Fruit fly (Drosophila melanogaster): Measurements from ENCODE around the gene CG7950.

CG7950 gene

dm6 chr3R:30056592-30057135, at the start of gene CG7950, which contains the start of gene Rpp14a (continued):
- TF ChIP-seq pb (GFP tag; optimal IDR thresholded peaks at IDR 0.05): no peak
- TF ChIP-seq CG12299 (tag; optimal IDR thresholded peaks at IDR 0.05): peak; percentile 79
- peak; percentile 62 for TF ChIP-seq CG16779 (GFP tag; IDR thresholded peaks at IDR 0.05)
- peak; percentile 87 for TF ChIP-seq CG30403 (GFP tag; optimal IDR thresholded peaks at IDR 0.05)
- TF ChIP-seq ems (GFP tag; optimal IDR thresholded peaks at IDR 0.05): peak; percentile 85
- TF ChIP-seq mirr (GFP tag; optimal IDR thresholded peaks at IDR 0.05): peak; percentile 19
- peak; percentile 67 for TF ChIP-seq Hmx (GFP tag; optimal IDR thresholded peaks at IDR 0.05)
- peak; percentile 81 for TF ChIP-seq seq (GFP tag; IDR thresholded peaks at IDR 0.05)
- TF ChIP-seq vvl (GFP tag; IDR thresholded peaks at IDR 0.05): peak; percentile 87
- TF ChIP-seq wdn (GFP tag; IDR thresholded peaks at IDR 0.05): peak; percentile 66
- peak; percentile 51 for TF ChIP-seq CG18764 (GFP tag; optimal IDR thresholded peaks at IDR 0.05)
- no peak for TF ChIP-seq CG15479 (GFP tag; optimal IDR thresholded peaks at IDR 0.05)
- TF ChIP-seq sna (GFP tag; IDR thresholded peaks at IDR 0.05; ENCODE audit: partially characterized antibody): peak; percentile 37; the same call in 1 of the 2 replicates
- peak; percentile 55 for TF ChIP-seq CG10979 (tag; optimal IDR thresholded peaks at IDR 0.05)
- TF ChIP-seq bbx (GFP tag; IDR thresholded peaks at IDR 0.05; ENCODE audit: partially characterized antibody): no peak
- no peak for TF ChIP-seq bigmax (GFP tag; optimal IDR thresholded peaks at IDR 0.05)
- TF ChIP-seq PHDP (tag; optimal IDR thresholded peaks at IDR 0.05): peak; percentile 85
- TF ChIP-seq CG31388 (GFP tag; optimal IDR thresholded peaks at IDR 0.05): peak; percentile 53
- peak; percentile 41; the same call in 1 of the 2 replicates for TF ChIP-seq CG10959 (GFP tag; IDR thresholded peaks at IDR 0.05)
- peak; percentile 48; the same call in 2 of the 4 replicates for TF ChIP-seq Dll (GFP tag; IDR thresholded peaks at IDR 0.05; ENCODE audit: partially characterized antibody)
- TF ChIP-seq ato (GFP tag; IDR thresholded peaks at IDR 0.05; ENCODE audit: partially characterized antibody): no peak
- TF ChIP-seq jumu (GFP tag; optimal IDR thresholded peaks at IDR 0.05): peak; percentile 73
- peak; percentile 22; the same call in 1 of the 2 replicates for TF ChIP-seq CG43689 (GFP tag; IDR thresholded peaks at IDR 0.05)
- no peak for TF ChIP-seq CG15011 (GFP tag; optimal IDR thresholded peaks at IDR 0.05)
- TF ChIP-seq Six4 (GFP tag; optimal IDR thresholded peaks at IDR 0.05): peak; percentile 57
- no peak for TF ChIP-seq CG8281 (tag; optimal IDR thresholded peaks at IDR 0.05)
- TF ChIP-seq slbo (GFP tag; IDR thresholded peaks at IDR 0.05): peak; percentile 91
- peak; percentile 80 for TF ChIP-seq Dek (tag; optimal IDR thresholded peaks at IDR 0.05)
- TF ChIP-seq ase (GFP tag; IDR thresholded peaks at IDR 0.05): peak; percentile 64; the same call in 2 of the 3 replicates
- TF ChIP-seq CG12659 (GFP tag; optimal IDR thresholded peaks at IDR 0.05): peak; percentile 65
- peak; percentile 35 for TF ChIP-seq D19B (GFP tag; optimal IDR thresholded peaks at IDR 0.05)
- no peak for TF ChIP-seq Bgb (GFP tag; IDR thresholded peaks at IDR 0.05; ENCODE audit: partially characterized antibody)
- no peak for TF ChIP-seq pros (GFP tag; optimal IDR thresholded peaks at IDR 0.05)
- TF ChIP-seq CG3847 (GFP tag; IDR thresholded peaks at IDR 0.05): peak; percentile 82
- peak; percentile 66 for TF ChIP-seq CG11504 (tag; optimal IDR thresholded peaks at IDR 0.05)
- TF ChIP-seq Poxn (GFP tag; IDR thresholded peaks at IDR 0.05): peak; percentile 59; the same call in 1 of the 2 replicates
- peak; percentile 78 for TF ChIP-seq tgo (GFP tag; IDR thresholded peaks at IDR 0.05)
- peak; percentile 85 for TF ChIP-seq B-H2 (GFP tag; optimal IDR thresholded peaks at IDR 0.05)
- peak; percentile 55 for TF ChIP-seq CG4730 (GFP tag; IDR thresholded peaks at IDR 0.05)
- TF ChIP-seq gt (GFP tag; IDR thresholded peaks at IDR 0.05): no peak
- no peak for TF ChIP-seq CG15073 (GFP tag; optimal IDR thresholded peaks at IDR 0.05)
- TF ChIP-seq emc (GFP tag; optimal IDR thresholded peaks at IDR 0.05): no peak
- TF ChIP-seq Xbp1 (GFP tag; optimal IDR thresholded peaks at IDR 0.05): peak; percentile 88
- no peak for TF ChIP-seq Hey (tag; optimal IDR thresholded peaks at IDR 0.05)
- TF ChIP-seq CG3065 (GFP tag; optimal IDR thresholded peaks at IDR 0.05): no peak
- peak; percentile 19 for TF ChIP-seq CG12071 (GFP tag; optimal IDR thresholded peaks at IDR 0.05)
- TF ChIP-seq sd (tag; optimal IDR thresholded peaks at IDR 0.05): peak; percentile 15
- TF ChIP-seq Drgx (GFP tag; IDR thresholded peaks at IDR 0.05): peak; percentile 80
- TF ChIP-seq org-1 (GFP tag; optimal IDR thresholded peaks at IDR 0.05): peak; percentile 35
- TF ChIP-seq nau (GFP tag; optimal IDR thresholded peaks at IDR 0.05): peak; percentile 36
